Fruit fly (Drosophila melanogaster): ENCODE measurements around the gene slo.

dm6 chr3R:24753561-24754027 is 91.3 kb downstream of the slo start, which contains the start of gene asp:
- TF ChIP-seq CG9948 (tag; optimal IDR thresholded peaks at IDR 0.05) (no peak), CG4496 (GFP tag; IDR thresholded peaks at IDR 0.05) (no peak), gl (tag; optimal IDR thresholded peaks at IDR 0.05) (no peak), CG34367 (tag; optimal IDR thresholded peaks at IDR 0.05) (no peak), CG10348 (GFP tag; IDR thresholded peaks at IDR 0.05) (no peak), CG8301 (tag; optimal IDR thresholded peaks at IDR 0.05) (no peak)
